Fruit fly (Drosophila melanogaster) whole organism, pupa: ENCODE data around the gene CG45002.
A peak's percentile ranks its signal among the peaks of the same experiment; 100 is the strongest.

Experiments
- CG13204 ChIP-seq: fragments of 200-800 bp; sonication (Bioruptor generic); optimal IDR thresholded peaks from 2 replicates; lab custom pipeline; 2018; ENCODE audit warnings: missing biosample characterization, mild to moderate bottlenecking, missing genetic modification characterization, moderate library complexity
- CG17806 ChIP-seq: fragments of 200-800 bp; sonication (Bioruptor generic); optimal IDR thresholded peaks from 2 replicates; lab custom pipeline; 2018; ENCODE audit warnings: missing biosample characterization, mild to moderate bottlenecking, missing genetic modification characterization, moderate library complexity
- CG34367 ChIP-seq: fragments of 200-800 bp; sonication (Bioruptor generic); optimal IDR thresholded peaks from 2 replicates; lab custom pipeline; 2018; ENCODE audit warnings: missing biosample characterization, mild to moderate bottlenecking, missing genetic modification characterization
- CG4496 ChIP-seq: fragments of 200-800 bp; sonication (Bioruptor generic); IDR thresholded peaks from 3 replicates; pipeline ENCODE4 v1.3.6; 2022; ENCODE audit warnings: missing biosample characterization, missing genetic modification characterization
- CG8159 ChIP-seq: fragments of 200-800 bp; sonication (Bioruptor generic); optimal IDR thresholded peaks from 3 replicates; lab custom pipeline; 2018; ENCODE audit warnings: missing biosample characterization, mild to moderate bottlenecking, missing genetic modification characterization, moderate library complexity
- CG8301 ChIP-seq: fragments of 200-800 bp; sonication (Bioruptor generic); optimal IDR thresholded peaks from 2 replicates; lab custom pipeline; 2018; ENCODE audit warnings: missing biosample characterization, mild to moderate bottlenecking, missing genetic modification characterization
- CG9948 ChIP-seq: fragments of 200-800 bp; sonication (Bioruptor generic); optimal IDR thresholded peaks from 2 replicates; lab custom pipeline; 2018; ENCODE audit warnings: missing biosample characterization, mild to moderate bottlenecking, missing genetic modification characterization, moderate library complexity
- D1 ChIP-seq: fragments of 200-800 bp; sonication (Bioruptor generic); optimal IDR thresholded peaks from 2 replicates; lab custom pipeline; 2018; ENCODE audit warnings: missing biosample characterization, mild to moderate bottlenecking, missing genetic modification characterization, moderate library complexity
- EcR ChIP-seq: fragments of 200-800 bp; sonication (Bioruptor generic); optimal IDR thresholded peaks from 3 replicates; lab custom pipeline; 2019; ENCODE audit warnings: missing biosample characterization, missing genetic modification characterization, mild to moderate bottlenecking, moderate library complexity, missing genetic modification reagents
- Ets98B ChIP-seq: fragments of 200-800 bp; sonication (Bioruptor generic); IDR thresholded peaks from 2 replicates; pipeline ENCODE4 v1.3.6; 2022; ENCODE audit warnings: missing biosample characterization, missing genetic modification characterization
- Pif1A ChIP-seq: fragments of 200-800 bp; sonication (Bioruptor generic); optimal IDR thresholded peaks from 3 replicates; lab custom pipeline; 2016; ENCODE audit warnings: missing biosample characterization, missing genetic modification characterization
- Pif1B ChIP-seq: fragments of 200-800 bp; sonication (Bioruptor generic); optimal IDR thresholded peaks from 3 replicates; lab custom pipeline; 2016; ENCODE audit warnings: missing biosample characterization, missing genetic modification characterization
- Snoo ChIP-seq: fragments of 200-800 bp; sonication (Bioruptor generic); optimal IDR thresholded peaks from 3 replicates; lab custom pipeline; 2017; ENCODE audit warnings: missing biosample characterization, mild to moderate bottlenecking, missing genetic modification characterization, inconsistent platforms

DNA sequence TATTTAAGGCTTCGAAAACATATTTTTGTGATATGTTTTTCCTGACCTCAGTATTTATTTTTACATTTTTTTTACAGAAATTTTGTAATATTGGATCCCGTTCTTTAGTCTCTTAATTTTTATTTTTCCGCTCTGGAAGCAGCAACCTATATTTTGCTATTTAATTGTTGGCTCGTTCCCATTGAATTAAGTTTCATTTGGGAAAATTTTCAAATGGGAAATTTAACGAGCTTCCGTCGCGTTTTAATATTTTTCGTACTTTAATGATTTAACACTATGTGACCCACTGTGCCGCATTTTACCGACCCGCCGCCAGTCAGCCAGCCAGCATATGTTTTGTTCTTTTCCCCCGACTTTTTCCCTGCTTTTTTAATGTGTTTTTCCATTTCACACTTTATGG, 44.7 kb upstream of the CG45002 start:
- TF ChIP-seq CG8159 (tag; lab: Kevin White, UChicago), result no peak
- no peak for TF ChIP-seq D1
- TF ChIP-seq CG17806 (tag; lab: Kevin White, UChicago), result no peak
- TF ChIP-seq EcR (GFP tag; lab: Kevin White, UChicago), result no peak
- TF ChIP-seq Snoo (tag; lab: Kevin White, UChicago), result no peak
- peak; percentile 31 for TF ChIP-seq Pif1B (GFP tag; lab: Kevin White, UChicago)
- peak; percentile 13 for TF ChIP-seq Pif1A (GFP tag; lab: Kevin White, UChicago)
- no peak for TF ChIP-seq CG34367 (tag; lab: Kevin White, UChicago)
- TF ChIP-seq CG8301 (tag; lab: Kevin White, UChicago), result peak; percentile 34
- peak; percentile 59; the same call in 2 of the 3 replicates for TF ChIP-seq CG4496 (GFP tag; lab: Robert Waterston, UW)
- no peak for TF ChIP-seq Ets98B (GFP tag; lab: Robert Waterston, UW)
- no peak for TF ChIP-seq CG13204
- TF ChIP-seq CG9948 (tag; lab: Kevin White, UChicago), result peak; percentile 16
